Worm (Caenorhabditis elegans) whole organism, L1 larva: ENCODE results near the gene T22F3.10.
A peak's percentile ranks its signal among the peaks of the same experiment; 100 is the strongest.
"Not testable (repeated sequence)": the region's sequence is repeated elsewhere in the genome, so short reads cannot be mapped to it uniquely, and the experiment has no call there.

Experiments
- C04F5.9 ChIP-seq: sonication (generic microtip); optimal IDR thresholded peaks from 2 replicates; lab custom pipeline; 2016; ENCODE audit warnings: missing genetic modification characterization, missing compliant biosample characterization
- F16B12.6 ChIP-seq: fragments of 150-350 bp; optimal IDR thresholded peaks from 2 replicates; lab custom pipeline; 2014; ENCODE audit warnings: missing biosample characterization, missing genetic modification characterization
- blmp-1 ChIP-seq: fragments of 150-350 bp; optimal IDR thresholded peaks from 2 replicates; lab custom pipeline; 2014; ENCODE audit warnings: missing biosample characterization, missing genetic modification characterization
- ceh-63 ChIP-seq: fragments of 200-800 bp; sonication (Bioruptor generic); optimal IDR thresholded peaks from 2 replicates; lab custom pipeline; 2018; ENCODE audit warnings: mild to moderate bottlenecking, missing genetic modification characterization, missing compliant biosample characterization
- ceh-8 ChIP-seq: fragments of 200-800 bp; sonication (Bioruptor generic); optimal IDR thresholded peaks from 2 replicates; lab custom pipeline; 2018; ENCODE audit warnings: mild to moderate bottlenecking, missing genetic modification characterization, moderate library complexity, missing compliant biosample characterization
- ceh-82 ChIP-seq, 3 experiments: fragments of 150-350 bp in 1 of 3; sonication (generic microtip) in 2 of 3; optimal IDR thresholded peaks; 2 replicates each; lab custom pipeline; 2014 to 2017; ENCODE audit warnings: missing biosample characterization in 3 of 3, missing genetic modification characterization in 3 of 3
- ceh-88 ChIP-seq: fragments of 200-800 bp; sonication (Bioruptor generic); IDR thresholded peaks from 2 replicates; pipeline ENCODE4 v1.3.6; 2022; ENCODE audit warnings: missing genetic modification characterization, missing compliant biosample characterization
- ces-1 ChIP-seq: fragments of 150-350 bp; optimal IDR thresholded peaks from 2 replicates; lab custom pipeline; 2014; ENCODE audit warnings: missing biosample characterization, missing genetic modification reagents, missing genetic modification characterization
- dsc-1 ChIP-seq: sonication (generic microtip); optimal IDR thresholded peaks from 2 replicates; lab custom pipeline; 2016; ENCODE audit warnings: mild to moderate bottlenecking, missing genetic modification characterization, missing compliant biosample characterization
- efl-1 ChIP-seq, 4 experiments: fragments of 150-350 bp; optimal IDR thresholded peaks in 3 of 4; peaks in 1 of 4; 1 replicate in 1 of 4; 2 replicates in 3 of 4; lab custom pipeline; 2014; ENCODE audit warnings: missing biosample characterization in 2 of 4, missing genetic modification characterization in 2 of 4, missing genetic modification reagents in 2 of 4
- efl-3 ChIP-seq: fragments of 200-800 bp; sonication (Bioruptor generic); optimal IDR thresholded peaks from 2 replicates; lab custom pipeline; 2018; ENCODE audit warnings: mild to moderate bottlenecking, missing genetic modification characterization, missing compliant biosample characterization
- egl-13 ChIP-seq: sonication (generic microtip); optimal IDR thresholded peaks from 2 replicates; lab custom pipeline; 2016; ENCODE audit warnings: missing genotype, missing genetic modification reagents, missing genetic modification characterization, missing compliant biosample characterization
- elt-2 ChIP-seq: sonication (generic microtip); optimal IDR thresholded peaks from 2 replicates; lab custom pipeline; 2016; ENCODE audit warnings: missing genetic modification characterization, mild to moderate bottlenecking, inconsistent platforms, missing compliant biosample characterization, missing genetic modification reagents
- fkh-10 ChIP-seq: sonication (generic microtip); optimal IDR thresholded peaks from 2 replicates; lab custom pipeline; 2017; ENCODE audit warnings: missing biosample characterization, missing genetic modification reagents, missing genetic modification characterization
- fkh-4 ChIP-seq: sonication (generic microtip); optimal IDR thresholded peaks from 2 replicates; lab custom pipeline; 2016; ENCODE audit warnings: missing compliant biosample characterization, missing genetic modification characterization, borderline replicate concordance
- fkh-8 ChIP-seq: sonication (generic microtip); optimal IDR thresholded peaks from 2 replicates; lab custom pipeline; 2016; ENCODE audit warnings: mild to moderate bottlenecking, missing genetic modification characterization, missing compliant biosample characterization
- hlh-17 ChIP-seq: fragments of 200-800 bp; sonication (Bioruptor generic); optimal IDR thresholded peaks from 2 replicates; lab custom pipeline; 2018; ENCODE audit warnings: missing genetic modification characterization, mild to moderate bottlenecking, missing compliant biosample characterization, moderate library complexity, borderline replicate concordance
- irx-1 ChIP-seq: sonication (generic microtip); optimal IDR thresholded peaks from 2 replicates; lab custom pipeline; 2016; ENCODE audit warnings: missing genetic modification characterization, missing compliant biosample characterization
- isw-1 ChIP-seq: fragments of 200-800 bp; sonication (Bioruptor generic); IDR thresholded peaks from 2 replicates; pipeline ENCODE4 v1.3.6; 2022; ENCODE audit warnings: missing genetic modification characterization, missing compliant biosample characterization
- lin-15B ChIP-seq: fragments of 150-350 bp; sonication (generic microtip); optimal IDR thresholded peaks from 3 replicates; lab custom pipeline; 2014; ENCODE audit warnings: missing biosample characterization, missing genetic modification characterization
- lin-39 ChIP-seq: fragments of 150-350 bp; optimal IDR thresholded peaks from 2 replicates; lab custom pipeline; 2014; ENCODE audit warnings: missing biosample characterization, missing genetic modification reagents, missing genetic modification characterization
- lsy-2 ChIP-seq, 2 experiments: fragments of 150-350 bp; optimal IDR thresholded peaks; 2 replicates each; lab custom pipeline; 2014; ENCODE audit warnings: missing biosample characterization in 2 of 2, missing genetic modification characterization in 2 of 2
- mdl-1 ChIP-seq, 2 experiments: fragments of 150-350 bp; optimal IDR thresholded peaks; 2 replicates each; lab custom pipeline; 2014 to 2017; ENCODE audit warnings: missing biosample characterization in 2 of 2, missing genetic modification characterization in 2 of 2, inconsistent platforms in 1 of 2
- mep-1 ChIP-seq: fragments of 150-350 bp; optimal IDR thresholded peaks from 2 replicates; lab custom pipeline; 2014; ENCODE audit warnings: missing biosample characterization, missing genetic modification characterization
- nhr-11 ChIP-seq: fragments of 150-350 bp; optimal IDR thresholded peaks from 2 replicates; lab custom pipeline; 2014; ENCODE audit warnings: missing biosample characterization, missing genetic modification characterization
- nhr-19 ChIP-seq: fragments of 200-800 bp; sonication (Bioruptor generic); conservative IDR thresholded peaks from 2 replicates; pipeline ENCODE4 v1.3.6; 2022; ENCODE audit warnings: missing genetic modification characterization, missing compliant biosample characterization
- nhr-20 ChIP-seq: sonication (generic microtip); optimal IDR thresholded peaks from 2 replicates; lab custom pipeline; 2016; ENCODE audit warnings: mild to moderate bottlenecking, missing genetic modification characterization, missing compliant biosample characterization
- nhr-28 ChIP-seq: fragments of 150-350 bp; optimal IDR thresholded peaks from 2 replicates; lab custom pipeline; 2014; ENCODE audit warnings: missing biosample characterization, missing genetic modification characterization
- nhr-47 ChIP-seq: sonication (generic microtip); optimal IDR thresholded peaks from 2 replicates; lab custom pipeline; 2016; ENCODE audit warnings: mild to moderate bottlenecking, missing genetic modification characterization, moderate library complexity, missing compliant biosample characterization
- nhr-85 ChIP-seq: sonication (generic microtip); peaks from one replicate; lab custom pipeline; 2016; ENCODE audit warnings: missing genetic modification characterization, inconsistent platforms, missing compliant biosample characterization
- pag-3 ChIP-seq: sonication (generic microtip); optimal IDR thresholded peaks from 2 replicates; lab custom pipeline; 2017; ENCODE audit warnings: missing genetic modification characterization, mild to moderate bottlenecking, missing compliant biosample characterization, antibody characterized with exemption, borderline replicate concordance; ENCODE audit not compliant: insufficient read depth
- pax-3 ChIP-seq: fragments of 200-800 bp; sonication (Bioruptor generic); optimal IDR thresholded peaks from 2 replicates; lab custom pipeline; 2018; ENCODE audit warnings: mild to moderate bottlenecking, missing genetic modification characterization, moderate library complexity, missing compliant biosample characterization
- pqm-1 ChIP-seq: sonication (generic microtip); optimal IDR thresholded peaks from 3 replicates; lab custom pipeline; 2017; ENCODE audit warnings: missing biosample characterization, missing genetic modification characterization
- rnt-1 ChIP-seq: sonication (generic microtip); optimal IDR thresholded peaks from 2 replicates; lab custom pipeline; 2016; ENCODE audit warnings: mild to moderate bottlenecking, missing genetic modification characterization, moderate library complexity, missing compliant biosample characterization
- snu-23 ChIP-seq: sonication (generic microtip); optimal IDR thresholded peaks from 2 replicates; lab custom pipeline; 2016; ENCODE audit warnings: missing genetic modification characterization, missing compliant biosample characterization
- sox-4 ChIP-seq: sonication (generic microtip); optimal IDR thresholded peaks from 2 replicates; lab custom pipeline; 2016; ENCODE audit warnings: missing genetic modification characterization, missing compliant biosample characterization
- sup-37 ChIP-seq: fragments of 200-800 bp; sonication (Bioruptor generic); optimal IDR thresholded peaks from 2 replicates; lab custom pipeline; 2018; ENCODE audit warnings: mild to moderate bottlenecking, missing genetic modification characterization, missing compliant biosample characterization
- tbx-2 ChIP-seq: sonication (generic microtip); optimal IDR thresholded peaks from 2 replicates; lab custom pipeline; 2016; ENCODE audit warnings: missing genetic modification characterization, missing compliant biosample characterization
- unc-130 ChIP-seq: fragments of 150-350 bp; optimal IDR thresholded peaks from 2 replicates; lab custom pipeline; 2017; ENCODE audit warnings: missing biosample characterization, missing genetic modification characterization, inconsistent platforms
- unc-30 ChIP-seq: sonication (generic microtip); optimal IDR thresholded peaks from 2 replicates; lab custom pipeline; 2017; ENCODE audit warnings: missing biosample characterization, missing genetic modification characterization
- unc-62 ChIP-seq: fragments of 150-350 bp; optimal IDR thresholded peaks from 2 replicates; lab custom pipeline; 2014; ENCODE audit warnings: missing biosample characterization, missing genetic modification reagents, missing genetic modification characterization
- vab-15 ChIP-seq: sonication (generic microtip); optimal IDR thresholded peaks from 2 replicates; lab custom pipeline; 2017; ENCODE audit warnings: missing genotype, mild to moderate bottlenecking, missing genetic modification characterization, missing compliant biosample characterization
- zag-1 ChIP-seq: fragments of 150-350 bp; optimal IDR thresholded peaks from 2 replicates; lab custom pipeline; 2014; ENCODE audit warnings: missing biosample characterization, missing genetic modification characterization
- ztf-11 ChIP-seq, 2 experiments: sonication (generic microtip); optimal IDR thresholded peaks; 2 replicates each; lab custom pipeline; 2016 to 2017; ENCODE audit warnings: missing genetic modification characterization in 2 of 2, missing biosample characterization in 1 of 2, missing compliant biosample characterization in 1 of 2

T22F3.10 gene

ce11 chrV:3631591-3631990, 20.0 kb upstream of the T22F3.10 start, which contains the start of gene F59B1.6:
Gene F59B1.6, minus strand, starts transcription at chrV:3631691.
- no peak for TF ChIP-seq isw-1 (GFP tag; lab: Robert Waterston, UW)
- TF ChIP-seq ceh-82 (tag; optimal IDR thresholded peaks at IDR 0.05; lab: Kevin White, UChicago) = no peak
- no peak for TF ChIP-seq egl-13 (tag; lab: Kevin White, UChicago)
- no peak for TF ChIP-seq efl-1 (optimal IDR thresholded peaks at IDR 0.05; lab: Kevin White, UChicago)
- no peak for TF ChIP-seq efl-1 (GFP tag; optimal IDR thresholded peaks at IDR 0.05 in 1 of 2; lab: Kevin White, UChicago)
- no peak for TF ChIP-seq C04F5.9 (tag; lab: Kevin White, UChicago)
- no peak for TF ChIP-seq vab-15 (tag; lab: Kevin White, UChicago)
- TF ChIP-seq mep-1 (tag; lab: Kevin White, UChicago) = no peak
- no peak for TF ChIP-seq snu-23 (GFP tag; lab: Kevin White, UChicago)
- TF ChIP-seq nhr-11 = no peak
- TF ChIP-seq lin-39 (tag; lab: Kevin White, UChicago) = no peak
- TF ChIP-seq fkh-8 = no peak
- no peak for TF ChIP-seq rnt-1 (tag; lab: Kevin White, UChicago)
- no peak for TF ChIP-seq ceh-63 (GFP tag; lab: Kevin White, UChicago)
- TF ChIP-seq blmp-1 = no peak
- no peak for TF ChIP-seq hlh-17
- no peak for TF ChIP-seq zag-1 (tag; lab: Kevin White, UChicago)
- no peak for TF ChIP-seq F16B12.6 (tag; lab: Kevin White, UChicago)
- no peak for TF ChIP-seq lin-15B
- TF ChIP-seq, all 84 proteins: peak for 0

ce11 chrV:3626944-3627343, 15.4 kb upstream of the T22F3.10 start, which contains the start of gene F59B1.4:
Gene F59B1.4, minus strand, starts transcription at chrV:3627044.
- TF ChIP-seq tbx-2 (tag; lab: Kevin White, UChicago) (no peak), ces-1 (GFP tag; lab: Kevin White, UChicago) (no peak), pqm-1 (tag; lab: Kevin White, UChicago) (no peak), ceh-8 (no peak), nhr-85 (tag; lab: Kevin White, UChicago) (no peak), elt-2 (tag; lab: Kevin White, UChicago) (no peak), unc-62 (GFP tag; lab: Kevin White, UChicago) (no peak)

ce11 chrV:3620608-3621007, 9.1 kb upstream of the T22F3.10 start, which contains the start of gene srx-93:
Gene srx-93, minus strand, starts transcription at chrV:3620708.
- TF ChIP-seq fkh-10 (GFP tag; lab: Kevin White, UChicago); irx-1 (tag; lab: Kevin White, UChicago); ceh-88 (GFP tag; lab: Robert Waterston, UW): not testable (repeated sequence)
- TF ChIP-seq, all 84 proteins: peak for 0; not testable (repeated sequence) for 84

ce11 chrV:3616844-3617243, 5.3 kb upstream of the T22F3.10 start:
- TF ChIP-seq C04F5.9 (tag; lab: Kevin White, UChicago) (no peak), sup-37 (GFP tag; lab: Kevin White, UChicago) (no peak), hlh-17 (no peak), lin-15B (no peak), sox-4 (tag; lab: Kevin White, UChicago) (no peak), unc-130 (tag; lab: Kevin White, UChicago) (peak; percentile 46), ceh-63 (GFP tag; lab: Kevin White, UChicago) (no peak), fkh-4 (no peak), nhr-85 (tag; lab: Kevin White, UChicago) (no peak), pag-3 (tag; lab: Kevin White, UChicago) (no peak), mdl-1 (tag; optimal IDR thresholded peaks at IDR 0.05; lab: Kevin White, UChicago) (peak in 1 of 2 experiments; percentile 58), ztf-11 (tag; optimal IDR thresholded peaks at IDR 0.05; lab: Kevin White, UChicago) (no peak), snu-23 (GFP tag; lab: Kevin White, UChicago) (no peak), fkh-8 (no peak), irx-1 (tag; lab: Kevin White, UChicago) (no peak), nhr-20 (tag; lab: Kevin White, UChicago) (peak; percentile 64), efl-3 (GFP tag; lab: Kevin White, UChicago) (no peak), rnt-1 (tag; lab: Kevin White, UChicago) (no peak), nhr-47 (tag; lab: Kevin White, UChicago) (no peak), ceh-88 (GFP tag; lab: Robert Waterston, UW) (no peak), lsy-2 (tag; optimal IDR thresholded peaks at IDR 0.05; lab: Kevin White, UChicago) (peak in 1 of 2 experiments; percentile 30), nhr-28 (tag; lab: Kevin White, UChicago) (no peak), nhr-19 (GFP tag; lab: Robert Waterston, UW) (no peak), blmp-1 (peak; percentile 69), pax-3 (tag; lab: Kevin White, UChicago) (no peak), dsc-1 (no peak), unc-30 (no peak), tbx-2 (tag; lab: Kevin White, UChicago) (no peak)
